Worm (Caenorhabditis elegans): ENCODE measurements around the gene gpa-13.
A peak's percentile ranks its signal among the peaks of the same experiment; 100 is the strongest.

ce11 chrV:12796908-12797490 lies 42.3 kb upstream of the gpa-13 start:
- TF ChIP-seq ZK546.5 (tag; optimal IDR thresholded peaks at IDR 0.05) (no peak), zip-2 (tag; optimal IDR thresholded peaks at IDR 0.05) (no peak), aly-2 (tag; optimal IDR thresholded peaks at IDR 0.05) (no peak), ctbp-1 (GFP tag; IDR thresholded peaks at IDR 0.05) (no peak), unc-130 (GFP tag; optimal IDR thresholded peaks at IDR 0.05) (no peak), zfp-3 (GFP tag; conservative IDR thresholded peaks at IDR 0.05) (no peak), nhr-77 (tag; optimal IDR thresholded peaks at IDR 0.05) (no peak), ceh-28 (tag; optimal IDR thresholded peaks at IDR 0.05) (no peak), dmd-6 (GFP tag; IDR thresholded peaks at IDR 0.05) (peak; percentile 81), unc-62 (GFP tag; optimal IDR thresholded peaks at IDR 0.05 in 1 of 2) (peak in 1 of 2 experiments; percentile 83), unc-62 (tag; optimal IDR thresholded peaks at IDR 0.05) (no peak)
